Fruit fly (Drosophila melanogaster) whole organism: ENCODE results near the gene CG13293.

Source experiments
- CG8478 ChIP-seq: fragments of >200 bp; optimal IDR thresholded peaks from 2 replicates; lab custom pipeline; 2018; ENCODE audit warnings: inconsistent platforms
- Dll ChIP-seq: fragments of >200 bp; optimal IDR thresholded peaks from 2 replicates; lab custom pipeline; 2017
- EcR ChIP-seq, 2 experiments: fragments of >200 bp; optimal IDR thresholded peaks; 2 replicates each; lab custom pipeline; 2017; ENCODE audit warnings: missing biosample characterization in 2 of 2, missing genetic modification characterization in 2 of 2, missing genetic modification reagents in 2 of 2
- pan ChIP-seq: fragments of >200 bp; optimal IDR thresholded peaks from 2 replicates; lab custom pipeline; 2017
- psq ChIP-seq: fragments of >200 bp; optimal IDR thresholded peaks from 2 replicates; lab custom pipeline; 2017
- usp ChIP-seq: fragments of >200 bp; optimal IDR thresholded peaks from 2 replicates; lab custom pipeline; 2017; ENCODE audit warnings: missing biosample characterization, missing genetic modification characterization, mixed read lengths

DNA sequence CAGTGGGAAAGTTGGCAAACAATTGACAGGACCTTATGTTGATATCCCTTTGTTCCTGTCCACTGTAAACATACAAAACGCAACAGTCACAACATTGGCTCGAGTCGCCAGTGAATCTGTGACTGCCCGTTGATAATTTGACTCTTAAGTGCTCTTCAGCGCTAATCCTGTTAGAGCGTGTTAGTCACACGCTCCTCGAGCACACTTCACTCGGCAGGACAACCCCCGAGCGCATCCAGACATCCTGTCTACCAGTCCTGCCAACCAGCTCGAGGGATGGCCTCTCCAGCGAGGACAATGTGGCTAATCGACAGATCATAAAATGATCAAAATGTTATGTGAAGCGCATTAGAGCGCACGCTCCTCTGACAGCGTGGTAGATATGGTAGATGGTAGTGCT lies 21.9 kb downstream of the CG13293 start:
- TF ChIP-seq Dll (no peak), EcR (GFP tag; optimal IDR thresholded peaks at IDR 0.05; lab: Kevin White, UChicago) (no peak), usp (GFP tag; lab: Kevin White, UChicago) (no peak), pan (no peak), psq (lab: Kevin White, UChicago) (no peak), CG8478 (lab: Kevin White, UChicago) (no peak)
